Fruit fly (Drosophila melanogaster): ENCODE measurements around the gene COX5BL.

COX5BL gene

dm6 chr2L:6557429-6558384 is 1.5 kb upstream of the COX5BL start, which contains the start of the genes IFT52 and COX5B (continued):
- TF ChIP-seq fd102C (GFP tag; optimal IDR thresholded peaks at IDR 0.05) = no peak
- no peak for TF ChIP-seq CG9876 (GFP tag; optimal IDR thresholded peaks at IDR 0.05)
- no peak for TF ChIP-seq Spps (tag; optimal IDR thresholded peaks at IDR 0.05)
- TF ChIP-seq vvl (GFP tag; IDR thresholded peaks at IDR 0.05) = peak; percentile 81
- TF ChIP-seq bsh (GFP tag; optimal IDR thresholded peaks at IDR 0.05) = peak in 1 of 2 experiments; percentile 40
- TF ChIP-seq CG17612 (GFP tag; IDR thresholded peaks at IDR 0.05) = 0 out of 2 replicates have a peak, but pooled peaks have one; percentile 37
- peak; percentile 62 to 98 for TF ChIP-seq Pdp1 (GFP tag; optimal IDR thresholded peaks at IDR 0.05)
- peak; percentile 32 for TF ChIP-seq HmgZ (tag; optimal IDR thresholded peaks at IDR 0.05)
- TF ChIP-seq CG1602 (GFP tag; optimal IDR thresholded peaks at IDR 0.05) = peak; percentile 10
- TF ChIP-seq HmgD (GFP tag; optimal IDR thresholded peaks at IDR 0.05) = no peak
- TF ChIP-seq CG16813 (GFP tag; IDR thresholded peaks at IDR 0.05; ENCODE audit: partially characterized antibody) = peak; percentile 44
- TF ChIP-seq bab2 (GFP tag; optimal IDR thresholded peaks at IDR 0.05) = peak; percentile 67
- peak; percentile 63 for TF ChIP-seq CG1233 (GFP tag; optimal IDR thresholded peaks at IDR 0.05)
- TF ChIP-seq CG2199 (GFP tag; IDR thresholded peaks at IDR 0.05) = 0 out of 3 replicates have a peak, but pooled peaks have one; percentile 15
- TF ChIP-seq Bteb2 (GFP tag; optimal IDR thresholded peaks at IDR 0.05) = peak; percentile 48
- no peak for TF ChIP-seq toy (GFP tag; IDR thresholded peaks at IDR 0.05)
- no peak for TF ChIP-seq schlank (tag; optimal IDR thresholded peaks at IDR 0.05)
- TF ChIP-seq odd (GFP tag; optimal IDR thresholded peaks at IDR 0.05) = no peak
- no peak for TF ChIP-seq CG11093 (GFP tag; IDR thresholded peaks at IDR 0.05)
- peak; percentile 88 for TF ChIP-seq sob (GFP tag; IDR thresholded peaks at IDR 0.05)
- no peak for TF ChIP-seq Gsc (GFP tag; IDR thresholded peaks at IDR 0.05)
- peak; percentile 98 for TF ChIP-seq CG10267 (tag; optimal IDR thresholded peaks at IDR 0.05)
- no peak for TF ChIP-seq run (tag; optimal IDR thresholded peaks at IDR 0.05)
- no peak for TF ChIP-seq bowl (GFP tag; IDR thresholded peaks at IDR 0.05)
- peak; percentile 57 for TF ChIP-seq grau (tag; optimal IDR thresholded peaks at IDR 0.05)
- no peak for TF ChIP-seq CG43689 (GFP tag; IDR thresholded peaks at IDR 0.05)
- peak; percentile 27 for TF ChIP-seq CG11398 (GFP tag; optimal IDR thresholded peaks at IDR 0.05)
- TF ChIP-seq CG15696 (tag; optimal IDR thresholded peaks at IDR 0.05) = peak; percentile 44
- TF ChIP-seq dm (GFP tag; optimal IDR thresholded peaks at IDR 0.05) = peak; percentile 17
- no peak for TF ChIP-seq wek (GFP tag; optimal IDR thresholded peaks at IDR 0.05)
- peak; percentile 93 for TF ChIP-seq CG3847 (GFP tag; IDR thresholded peaks at IDR 0.05)
- peak; percentile 97 for TF ChIP-seq Med (GFP tag)
- no peak for TF ChIP-seq sens-2 (GFP tag; IDR thresholded peaks at IDR 0.05)
- TF ChIP-seq vnd (GFP tag; IDR thresholded peaks at IDR 0.05; ENCODE audit: partially characterized antibody) = 0 out of 3 replicates have a peak, but pooled peaks have one; percentile 10
- peak; percentile 38 for TF ChIP-seq CG1792 (GFP tag; optimal IDR thresholded peaks at IDR 0.05)
- TF ChIP-seq al (GFP tag; IDR thresholded peaks at IDR 0.05) = no peak
- TF ChIP-seq Dip3 (GFP tag; optimal IDR thresholded peaks at IDR 0.05) = peak; percentile 86
- TF ChIP-seq Elba2 (GFP tag; optimal IDR thresholded peaks at IDR 0.05) = peak; percentile 89
- TF ChIP-seq CG2120 (GFP tag; optimal IDR thresholded peaks at IDR 0.05) = peak; percentile 2
- TF ChIP-seq en (GFP tag; optimal IDR thresholded peaks at IDR 0.05) = no peak
- no peak for TF ChIP-seq CG7745 (tag; optimal IDR thresholded peaks at IDR 0.05)
- peak; percentile 57 for TF ChIP-seq sd (tag; optimal IDR thresholded peaks at IDR 0.05)
- no peak for TF ChIP-seq ap (GFP tag; IDR thresholded peaks at IDR 0.05)
- TF ChIP-seq H15 (GFP tag; IDR thresholded peaks at IDR 0.05) = peak; percentile 68; the same call in 1 of the 3 replicates
- peak; percentile 92 for TF ChIP-seq CG11456 (GFP tag; IDR thresholded peaks at IDR 0.05)
- peak; percentile 94 for TF ChIP-seq Rfx (GFP tag; IDR thresholded peaks at IDR 0.05)
- TF ChIP-seq CG2116 (GFP tag; optimal IDR thresholded peaks at IDR 0.05) = peak; percentile 64
- TF ChIP-seq CG10959 (GFP tag; IDR thresholded peaks at IDR 0.05) = no peak
- TF ChIP-seq caup (GFP tag; optimal IDR thresholded peaks at IDR 0.05; ENCODE audit: severe bottlenecking) = peak; percentile 70
